Worm (Caenorhabditis elegans) whole organism, L2 larva: Measurements from ENCODE around the gene F44A2.3.

Experiments used
- blmp-1 ChIP-seq: sonication (generic microtip); optimal IDR thresholded peaks from 2 replicates; lab custom pipeline; 2017; ENCODE audit warnings: missing genetic modification characterization, mild to moderate bottlenecking, missing compliant biosample characterization, antibody characterized with exemption, moderate library complexity; ENCODE audit not compliant: insufficient read depth
- ceh-82 ChIP-seq: fragments of 150-350 bp; optimal IDR thresholded peaks from 2 replicates; lab custom pipeline; 2014; ENCODE audit warnings: missing biosample characterization, missing genetic modification characterization
- fos-1 ChIP-seq: fragments of 150-350 bp; optimal IDR thresholded peaks from 2 replicates; lab custom pipeline; 2014; ENCODE audit warnings: missing biosample characterization, missing genetic modification characterization
- nhr-25 ChIP-seq: fragments of 150-350 bp; sonication (generic microtip); optimal IDR thresholded peaks from 3 replicates; lab custom pipeline; 2014; ENCODE audit warnings: missing biosample characterization, missing genetic modification characterization

ce11 chrV:9312377-9312776 is 7.2 kb downstream of the F44A2.3 start:
- TF ChIP-seq nhr-25 (tag; lab: Kevin White, UChicago) (no peak), ceh-82 (tag; lab: Kevin White, UChicago) (no peak), blmp-1 (tag; lab: Kevin White, UChicago) (no peak), fos-1 (tag; lab: Kevin White, UChicago) (no peak)
